Worm (Caenorhabditis elegans) whole organism, early embryonic: ENCODE results near the gene pbs-6.

Source experiments
- B0310.2 ChIP-seq: sonication (generic microtip); optimal IDR thresholded peaks from 2 replicates; lab custom pipeline; 2016; ENCODE audit warnings: mild to moderate bottlenecking, missing genetic modification characterization, missing compliant biosample characterization
- F13C5.2 ChIP-seq: sonication (generic microtip); optimal IDR thresholded peaks from 2 replicates; lab custom pipeline; 2017; ENCODE audit warnings: mild to moderate bottlenecking, missing genetic modification characterization, inconsistent platforms, missing compliant biosample characterization
- aly-1 ChIP-seq: sonication (generic microtip); optimal IDR thresholded peaks from 2 replicates; lab custom pipeline; 2016; ENCODE audit warnings: missing genetic modification characterization, missing compliant biosample characterization
- ama-1 ChIP-seq: fragments of 150-350 bp; optimal IDR thresholded peaks from 2 replicates; lab custom pipeline; 2014
- ceh-36 ChIP-seq: sonication (generic microtip); optimal IDR thresholded peaks from 2 replicates; lab custom pipeline; 2016; ENCODE audit warnings: missing genetic modification characterization, inconsistent platforms, missing compliant biosample characterization
- ets-7 ChIP-seq: sonication (generic microtip); optimal IDR thresholded peaks from 2 replicates; lab custom pipeline; 2016; ENCODE audit warnings: missing genotype, missing genetic modification characterization, missing compliant biosample characterization
- flt-1 ChIP-seq: fragments of 200-800 bp; sonication (Bioruptor generic); IDR thresholded peaks from 2 replicates; pipeline ENCODE4 v1.3.6; 2022; ENCODE audit warnings: missing genetic modification characterization, missing compliant biosample characterization
- hmbx-1 ChIP-seq: sonication (generic microtip); optimal IDR thresholded peaks from 2 replicates; lab custom pipeline; 2016; ENCODE audit warnings: mild to moderate bottlenecking, missing genetic modification characterization, missing compliant biosample characterization
- hmg-4 ChIP-seq: fragments of 200-800 bp; sonication (Bioruptor generic); optimal IDR thresholded peaks from 2 replicates; lab custom pipeline; 2018; ENCODE audit warnings: mild to moderate bottlenecking, missing genetic modification characterization, missing compliant biosample characterization
- hnd-1 ChIP-seq: sonication (generic microtip); optimal IDR thresholded peaks from 2 replicates; lab custom pipeline; 2016; ENCODE audit warnings: missing genetic modification characterization, missing compliant biosample characterization
- scrt-1 ChIP-seq: fragments of 200-800 bp; sonication (Bioruptor generic); IDR thresholded peaks from 2 replicates; pipeline ENCODE4 v1.3.6; 2022; ENCODE audit warnings: missing genetic modification characterization, missing compliant biosample characterization
- tbx-11 ChIP-seq: fragments of 200-800 bp; sonication (Bioruptor generic); IDR thresholded peaks from 2 replicates; pipeline ENCODE4 v1.3.6; 2022; ENCODE audit warnings: missing genetic modification characterization, missing compliant biosample characterization
- tbx-37 ChIP-seq: fragments of 200-800 bp; sonication (Bioruptor generic); conservative IDR thresholded peaks from 2 replicates; pipeline ENCODE4 v1.3.6; 2022; ENCODE audit warnings: missing genetic modification reagents, missing genetic modification characterization, missing compliant biosample characterization
- tra-4 ChIP-seq: sonication (generic microtip); optimal IDR thresholded peaks from 2 replicates; lab custom pipeline; 2017; ENCODE audit warnings: missing genetic modification characterization, missing compliant biosample characterization

ce11 chrIII:8199060-8199459 lies 44.8 kb downstream of the pbs-6 start:
- no peak for TF ChIP-seq aly-1 (tag; lab: Kevin White, UChicago)
- TF ChIP-seq tbx-11 (GFP tag; lab: Robert Waterston, UW) = no peak
- TF ChIP-seq F13C5.2 = no peak
- TF ChIP-seq hmg-4 (GFP tag; lab: Kevin White, UChicago) = no peak
- no peak for TF ChIP-seq ets-7 (tag; lab: Kevin White, UChicago)
- TF ChIP-seq flt-1 (GFP tag; lab: Robert Waterston, UW) = no peak
- TF ChIP-seq scrt-1 (GFP tag; lab: Robert Waterston, UW) = no peak
- TF ChIP-seq B0310.2 (tag; lab: Kevin White, UChicago) = no peak
- TF ChIP-seq ama-1 (lab: Kevin White, UChicago) = no peak
- TF ChIP-seq hnd-1 = no peak
- no peak for TF ChIP-seq ceh-36 (tag; lab: Kevin White, UChicago)
- no peak for TF ChIP-seq hmbx-1 (tag; lab: Kevin White, UChicago)
- no peak for TF ChIP-seq tra-4 (tag; lab: Kevin White, UChicago)
- TF ChIP-seq tbx-37 (GFP tag; lab: Robert Waterston, UW) = no peak
